Worm (Caenorhabditis elegans): ENCODE results near the gene R02F2.10.

DNA sequence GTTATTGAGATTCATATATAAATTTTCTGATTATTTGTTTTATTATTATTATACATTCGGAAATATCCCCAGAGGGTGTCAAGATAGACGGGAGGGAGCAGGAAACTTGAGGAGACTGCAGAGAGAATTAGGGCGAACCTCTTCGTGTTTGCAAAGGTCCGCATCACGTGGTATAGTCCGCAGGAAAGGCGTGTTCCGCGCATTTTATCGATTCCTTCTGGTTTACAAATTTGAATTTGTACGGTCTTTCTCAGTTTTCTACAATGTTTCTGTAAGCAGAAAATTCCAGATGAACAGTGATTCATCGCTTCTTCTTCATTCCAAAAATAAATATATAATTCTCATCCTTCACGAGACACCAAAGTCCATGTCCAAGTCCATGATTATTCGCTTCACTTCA lies 21.8 kb downstream of the R02F2.10 start:
- TF ChIP-seq dve-1 (tag; optimal IDR thresholded peaks at IDR 0.05; ENCODE audit: insufficient read depth) (no peak), zag-1 (tag; optimal IDR thresholded peaks at IDR 0.05) (no peak)
